Fruit fly (Drosophila melanogaster) whole organism, pupa: ENCODE results near the gene mab-21.

Experiments
- CG10348 ChIP-seq: fragments of 200-800 bp; sonication (Bioruptor generic); IDR thresholded peaks from 2 replicates; pipeline ENCODE4 v1.3.6; 2022; ENCODE audit warnings: missing biosample characterization, missing genetic modification characterization
- CG12605 ChIP-seq: fragments of 200-800 bp; sonication (Bioruptor generic); IDR thresholded peaks from 2 replicates; pipeline ENCODE4 v1.3.6; 2022; ENCODE audit warnings: missing biosample characterization, missing genetic modification characterization
- CG13204 ChIP-seq: fragments of 200-800 bp; sonication (Bioruptor generic); optimal IDR thresholded peaks from 2 replicates; lab custom pipeline; 2018; ENCODE audit warnings: missing biosample characterization, mild to moderate bottlenecking, missing genetic modification characterization, moderate library complexity
- CG14655 ChIP-seq: fragments of 200-800 bp; sonication (Bioruptor generic); optimal IDR thresholded peaks from 3 replicates; lab custom pipeline; 2017; ENCODE audit warnings: mild to moderate bottlenecking, missing biosample characterization, missing genetic modification reagents, missing genetic modification characterization
- CG15710 ChIP-seq: fragments of 200-800 bp; sonication (Bioruptor generic); optimal IDR thresholded peaks from 2 replicates; lab custom pipeline; 2018; ENCODE audit warnings: missing biosample characterization, mild to moderate bottlenecking, missing genetic modification characterization, moderate library complexity
- CG17806 ChIP-seq: fragments of 200-800 bp; sonication (Bioruptor generic); optimal IDR thresholded peaks from 2 replicates; lab custom pipeline; 2018; ENCODE audit warnings: missing biosample characterization, mild to moderate bottlenecking, missing genetic modification characterization, moderate library complexity
- CG32121 ChIP-seq: fragments of 200-800 bp; sonication (Bioruptor generic); IDR thresholded peaks from 2 replicates; pipeline ENCODE4 v1.3.6; 2022; ENCODE audit warnings: missing biosample characterization, missing genetic modification characterization
- CG34367 ChIP-seq: fragments of 200-800 bp; sonication (Bioruptor generic); optimal IDR thresholded peaks from 2 replicates; lab custom pipeline; 2018; ENCODE audit warnings: missing biosample characterization, mild to moderate bottlenecking, missing genetic modification characterization
- CG4496 ChIP-seq: fragments of 200-800 bp; sonication (Bioruptor generic); IDR thresholded peaks from 3 replicates; pipeline ENCODE4 v1.3.6; 2022; ENCODE audit warnings: missing biosample characterization, missing genetic modification characterization
- CG8159 ChIP-seq: fragments of 200-800 bp; sonication (Bioruptor generic); optimal IDR thresholded peaks from 3 replicates; lab custom pipeline; 2018; ENCODE audit warnings: missing biosample characterization, mild to moderate bottlenecking, missing genetic modification characterization, moderate library complexity
- CG8301 ChIP-seq: fragments of 200-800 bp; sonication (Bioruptor generic); optimal IDR thresholded peaks from 2 replicates; lab custom pipeline; 2018; ENCODE audit warnings: missing biosample characterization, mild to moderate bottlenecking, missing genetic modification characterization
- CG9948 ChIP-seq: fragments of 200-800 bp; sonication (Bioruptor generic); optimal IDR thresholded peaks from 2 replicates; lab custom pipeline; 2018; ENCODE audit warnings: missing biosample characterization, mild to moderate bottlenecking, missing genetic modification characterization, moderate library complexity
- D1 ChIP-seq: fragments of 200-800 bp; sonication (Bioruptor generic); optimal IDR thresholded peaks from 2 replicates; lab custom pipeline; 2018; ENCODE audit warnings: missing biosample characterization, mild to moderate bottlenecking, missing genetic modification characterization, moderate library complexity
- EcR ChIP-seq: fragments of 200-800 bp; sonication (Bioruptor generic); optimal IDR thresholded peaks from 3 replicates; lab custom pipeline; 2019; ENCODE audit warnings: missing biosample characterization, missing genetic modification characterization, mild to moderate bottlenecking, moderate library complexity, missing genetic modification reagents
- Ets98B ChIP-seq: fragments of 200-800 bp; sonication (Bioruptor generic); IDR thresholded peaks from 2 replicates; pipeline ENCODE4 v1.3.6; 2022; ENCODE audit warnings: missing biosample characterization, missing genetic modification characterization
- Pif1A ChIP-seq: fragments of 200-800 bp; sonication (Bioruptor generic); optimal IDR thresholded peaks from 3 replicates; lab custom pipeline; 2016; ENCODE audit warnings: missing biosample characterization, missing genetic modification characterization
- Pif1B ChIP-seq: fragments of 200-800 bp; sonication (Bioruptor generic); optimal IDR thresholded peaks from 3 replicates; lab custom pipeline; 2016; ENCODE audit warnings: missing biosample characterization, missing genetic modification characterization
- Snoo ChIP-seq: fragments of 200-800 bp; sonication (Bioruptor generic); optimal IDR thresholded peaks from 3 replicates; lab custom pipeline; 2017; ENCODE audit warnings: missing biosample characterization, mild to moderate bottlenecking, missing genetic modification characterization, inconsistent platforms
- fd96Ca ChIP-seq: fragments of 200-800 bp; sonication (Bioruptor generic); IDR thresholded peaks from 3 replicates; pipeline ENCODE4 v1.3.6; 2022; ENCODE audit warnings: missing biosample characterization, missing genetic modification characterization
- gl ChIP-seq: fragments of 200-800 bp; sonication (Bioruptor generic); optimal IDR thresholded peaks from 2 replicates; lab custom pipeline; 2018; ENCODE audit warnings: missing biosample characterization, mild to moderate bottlenecking, missing genetic modification characterization
- rn ChIP-seq: fragments of 200-800 bp; sonication (Bioruptor generic); IDR thresholded peaks from 2 replicates; pipeline ENCODE4 v1.3.6; 2022; ENCODE audit warnings: missing biosample characterization, missing genetic modification characterization

Gene mab-21

DNA sequence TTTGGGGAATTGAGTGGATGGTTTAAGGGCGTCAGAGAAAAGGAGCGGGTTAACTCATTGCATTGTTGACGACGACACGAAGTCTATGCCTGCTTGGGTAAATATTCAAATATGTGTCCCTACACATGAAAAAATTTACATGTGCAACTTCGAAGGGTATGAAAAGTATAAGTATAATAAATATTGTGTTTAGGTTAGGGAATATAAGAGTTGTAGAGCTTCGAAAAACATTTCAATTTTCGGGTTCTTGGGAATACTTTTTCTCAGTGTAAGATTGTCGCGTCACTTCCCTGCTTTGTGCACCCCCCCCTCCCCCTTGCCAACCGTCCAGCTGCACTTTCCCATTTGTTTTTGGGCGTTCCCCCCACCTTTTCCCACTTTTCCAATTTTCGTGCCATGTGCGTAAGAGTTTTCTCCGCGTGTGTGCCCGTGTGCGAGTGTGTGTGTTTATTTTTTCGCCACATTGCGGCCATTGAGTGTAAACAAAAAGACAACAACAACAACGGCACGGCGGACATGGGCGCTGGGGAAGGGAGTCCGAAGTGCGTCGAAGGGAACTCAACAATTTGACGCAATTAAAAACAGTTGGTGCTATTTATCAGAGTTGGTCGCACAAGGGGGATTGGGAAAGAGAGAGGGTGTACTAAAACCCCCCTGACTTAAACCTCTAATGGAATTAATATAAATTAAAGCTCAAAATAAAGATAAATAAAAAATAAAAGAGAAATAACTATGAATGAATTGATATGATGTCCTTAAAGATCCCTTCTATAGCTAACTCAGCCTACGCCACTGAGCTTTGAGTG, 42.9 kb downstream of the mab-21 start:
- TF ChIP-seq CG13204 (GFP tag; lab: Kevin White, UChicago), result no peak
- TF ChIP-seq EcR, result no peak
- TF ChIP-seq CG4496 (GFP tag; lab: Robert Waterston, UW), result peak; percentile 68
- TF ChIP-seq CG15710, result peak; percentile 42
- TF ChIP-seq fd96Ca, result 0 out of 3 replicates have a peak, but pooled peaks have one; percentile 17
- TF ChIP-seq gl (tag; lab: Kevin White, UChicago), result no peak
- peak; percentile 11 for TF ChIP-seq Pif1A
- peak; percentile 25 for TF ChIP-seq CG8301 (tag; lab: Kevin White, UChicago)
- TF ChIP-seq Ets98B (GFP tag; lab: Robert Waterston, UW), result no peak
- TF ChIP-seq CG34367 (tag; lab: Kevin White, UChicago), result no peak
- TF ChIP-seq CG9948, result peak; percentile 9
- no peak for TF ChIP-seq CG12605 (GFP tag; lab: Robert Waterston, UW)
- peak; percentile 25 for TF ChIP-seq Snoo (tag; lab: Kevin White, UChicago)
- peak; percentile 14; the same call in 1 of the 2 replicates for TF ChIP-seq rn (GFP tag; lab: Robert Waterston, UW)
- peak; percentile 38 for TF ChIP-seq CG8159 (tag; lab: Kevin White, UChicago)
- TF ChIP-seq CG17806 (tag; lab: Kevin White, UChicago), result no peak
- TF ChIP-seq Pif1B, result peak; percentile 54
- peak; percentile 44 for TF ChIP-seq CG14655 (GFP tag; lab: Kevin White, UChicago)
- TF ChIP-seq, all 21 proteins: peak for 11

- TF ChIP-seq rn (GFP tag; lab: Robert Waterston, UW), result no peak
- peak; percentile 69 for TF ChIP-seq CG9948
- TF ChIP-seq Ets98B (GFP tag; lab: Robert Waterston, UW), result peak; percentile 87
- peak; percentile 69 for TF ChIP-seq CG34367 (tag; lab: Kevin White, UChicago)
- peak; percentile 59 for TF ChIP-seq Pif1B
- TF ChIP-seq CG14655 (GFP tag; lab: Kevin White, UChicago), result peak; percentile 81
- peak; percentile 61 for TF ChIP-seq CG8159 (tag; lab: Kevin White, UChicago)
- TF ChIP-seq Pif1A, result peak; percentile 78
- TF ChIP-seq CG32121 (GFP tag; lab: Robert Waterston, UW), result peak; percentile 80
- no peak for TF ChIP-seq D1 (tag; lab: Kevin White, UChicago)
- peak; percentile 90 for TF ChIP-seq CG4496 (GFP tag; lab: Robert Waterston, UW)
- TF ChIP-seq EcR, result no peak
- TF ChIP-seq gl (tag; lab: Kevin White, UChicago), result peak; percentile 3
- no peak for TF ChIP-seq Snoo (tag; lab: Kevin White, UChicago)
- 0 out of 2 replicates have a peak, but pooled peaks have one; percentile 23 for TF ChIP-seq CG10348 (GFP tag; lab: Robert Waterston, UW)
- TF ChIP-seq CG17806 (tag; lab: Kevin White, UChicago), result peak; percentile 69
- TF ChIP-seq CG15710, result peak; percentile 64
- TF ChIP-seq CG13204 (GFP tag; lab: Kevin White, UChicago), result no peak
- peak; percentile 78 for TF ChIP-seq CG8301 (tag; lab: Kevin White, UChicago)
- TF ChIP-seq fd96Ca, result peak; percentile 90
- peak; percentile 86 for TF ChIP-seq CG12605 (GFP tag; lab: Robert Waterston, UW)
Observed at dm6 chrX:5968094-5968723, 44.8 kb downstream of the mab-21 start.

DNA sequence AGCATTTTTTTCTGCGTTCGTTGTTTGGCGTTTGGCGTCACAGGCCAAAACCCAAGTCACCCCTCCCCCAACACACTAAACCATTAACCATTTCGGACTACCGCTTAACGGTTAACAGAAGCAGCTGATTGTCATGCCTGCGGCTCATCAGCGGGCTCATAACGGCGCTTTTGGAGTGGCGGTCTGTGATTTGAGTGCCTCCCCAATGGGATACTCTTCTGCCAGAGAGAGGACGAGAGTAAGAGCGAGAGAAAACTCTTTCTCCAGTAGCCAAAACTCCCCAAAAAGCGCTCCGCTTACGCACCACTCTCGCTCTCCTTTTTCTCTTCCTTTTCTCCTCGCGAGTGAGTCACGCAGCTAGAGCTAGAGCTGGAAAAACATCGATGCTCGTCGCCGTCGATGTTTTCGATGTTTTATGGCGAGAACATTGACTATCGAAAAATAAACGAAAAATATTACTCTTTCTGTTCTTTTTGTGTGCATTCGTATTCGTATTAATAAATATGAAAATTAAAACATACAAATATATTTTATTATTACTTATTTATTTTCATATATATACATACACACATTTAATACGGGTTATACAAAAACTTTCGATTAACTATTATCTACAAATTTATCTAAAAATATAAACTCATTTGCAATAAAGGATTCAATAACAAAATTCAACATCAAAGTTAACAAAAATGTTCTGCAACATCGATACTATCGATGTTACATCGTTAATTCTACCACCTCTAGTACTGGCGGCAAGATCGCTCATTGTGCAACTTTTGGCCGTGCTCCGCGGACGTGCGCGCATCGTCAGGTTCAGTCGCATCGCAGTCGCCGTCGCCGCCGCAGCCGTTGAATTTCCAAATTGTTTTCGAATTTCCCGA, 47.2 kb downstream of the mab-21 start, which contains the start of gene Grip:
Grip (plus strand) TSS at position 763 of the 881 bp plus-strand sequence.
- TF ChIP-seq CG8301 (tag; lab: Kevin White, UChicago) (peak; percentile 10), CG15710 (peak; percentile 8), D1 (tag; lab: Kevin White, UChicago) (no peak), Ets98B (GFP tag; lab: Robert Waterston, UW) (peak; percentile 11), EcR (no peak), Pif1A (no peak), CG4496 (GFP tag; lab: Robert Waterston, UW) (peak; percentile 13; the same call in 2 of the 3 replicates), CG14655 (GFP tag; lab: Kevin White, UChicago) (peak; percentile 47), CG8159 (tag; lab: Kevin White, UChicago) (peak; percentile 16)
- TF ChIP-seq, all 21 proteins: peak for 6

DNA sequence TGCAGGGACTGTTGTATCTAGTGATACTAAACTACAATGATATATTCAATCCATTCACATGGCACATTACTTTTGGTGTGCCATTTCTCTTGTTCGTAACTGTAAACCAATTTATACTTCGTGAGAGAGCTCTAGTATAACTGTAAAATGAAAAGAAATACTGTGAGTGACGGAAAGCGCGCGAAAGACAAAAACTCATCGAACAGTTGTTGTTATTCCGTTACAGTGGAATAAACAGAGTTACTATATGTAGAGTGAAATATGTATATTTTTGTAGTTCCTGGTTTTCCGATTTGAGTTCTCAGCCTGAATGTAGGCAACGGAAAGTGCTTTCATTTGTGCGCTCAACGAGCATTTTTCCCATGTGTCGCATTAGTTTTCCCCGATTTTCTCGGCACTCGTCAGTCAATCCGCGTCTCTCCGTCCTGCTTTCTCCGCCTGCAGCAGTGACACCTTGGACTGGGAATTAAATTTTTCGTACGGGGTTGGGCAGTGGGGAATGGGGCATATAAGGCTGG, 48.8 kb downstream of the mab-21 start:
- peak; percentile 36; the same call in 2 of the 3 replicates for TF ChIP-seq CG4496 (GFP tag; lab: Robert Waterston, UW)
- TF ChIP-seq Pif1B, result no peak
- TF ChIP-seq CG8301 (tag; lab: Kevin White, UChicago), result no peak
- TF ChIP-seq D1 (tag; lab: Kevin White, UChicago), result no peak
- TF ChIP-seq CG14655 (GFP tag; lab: Kevin White, UChicago), result no peak
- TF ChIP-seq, all 21 proteins: peak for 1
